Fruit fly (Drosophila melanogaster) whole organism, embryonic: ENCODE data around the gene Jarid2.

Experiments
- Adf1 ChIP-seq: fragments of 200-800 bp; sonication (Bioruptor generic); IDR thresholded peaks from 2 replicates; pipeline ENCODE4 v1.3.6; 2022; ENCODE audit warnings: missing biosample characterization, missing genetic modification characterization
- Atf-2 ChIP-seq: fragments of 200-800 bp; sonication (Bioruptor generic); optimal IDR thresholded peaks from 2 replicates; lab custom pipeline; 2016; ENCODE audit warnings: missing biosample characterization, missing genetic modification characterization
- BEAF-32 ChIP-seq: fragments of 200-800 bp; sonication (Bioruptor generic); optimal IDR thresholded peaks from 3 replicates; lab custom pipeline; 2017; ENCODE audit warnings: missing biosample characterization, missing genetic modification characterization, mild to moderate bottlenecking, moderate library complexity, missing genetic modification reagents
- CG11695 ChIP-seq: fragments of 200-800 bp; sonication (Bioruptor generic); IDR thresholded peaks from 3 replicates; pipeline ENCODE4 v1.3.6; 2022; ENCODE audit warnings: missing biosample characterization, missing genetic modification characterization
- CG12071 ChIP-seq: fragments of 200-800 bp; sonication (Bioruptor generic); optimal IDR thresholded peaks from 3 replicates; lab custom pipeline; 2018; ENCODE audit warnings: missing biosample characterization, mild to moderate bottlenecking, missing genetic modification characterization
- CG13624 ChIP-seq: fragments of 200-800 bp; sonication (Bioruptor generic); optimal IDR thresholded peaks from 2 replicates; lab custom pipeline; 2016; ENCODE audit warnings: missing biosample characterization, missing genetic modification characterization
- CG31224 ChIP-seq: fragments of 200-800 bp; sonication (Bioruptor generic); IDR thresholded peaks from 2 replicates; pipeline ENCODE4 v1.3.6; 2022; ENCODE audit warnings: missing biosample characterization, missing genetic modification characterization
- CG31441 ChIP-seq: fragments of 200-800 bp; sonication (Bioruptor generic); IDR thresholded peaks from 2 replicates; pipeline ENCODE4 v1.3.6; 2022; ENCODE audit warnings: missing biosample characterization, missing genetic modification characterization
- CG32772 ChIP-seq: fragments of 200-800 bp; sonication (Bioruptor generic); IDR thresholded peaks from 2 replicates; pipeline ENCODE4 v1.3.6; 2022; ENCODE audit warnings: missing biosample characterization, missing genetic modification characterization
- CG34224 ChIP-seq: fragments of 200-800 bp; sonication (Bioruptor generic); IDR thresholded peaks from 3 replicates; pipeline ENCODE4 v1.3.6; 2022; ENCODE audit warnings: missing biosample characterization, missing genetic modification characterization; ENCODE audit not compliant: partially characterized antibody
- CG34376 ChIP-seq: fragments of 200-800 bp; sonication (Bioruptor generic); optimal IDR thresholded peaks from 2 replicates; lab custom pipeline; 2018; ENCODE audit warnings: missing biosample characterization, mild to moderate bottlenecking, missing genetic modification characterization
- CG4360 ChIP-seq: fragments of 200-800 bp; sonication (Bioruptor generic); IDR thresholded peaks from 2 replicates; pipeline ENCODE4 v1.3.6; 2022; ENCODE audit warnings: missing biosample characterization, missing genetic modification characterization
- CG4730 ChIP-seq: fragments of 200-800 bp; sonication (Bioruptor generic); IDR thresholded peaks from 2 replicates; pipeline ENCODE4 v1.3.6; 2022; ENCODE audit warnings: missing biosample characterization, missing genetic modification characterization
- CG6254 ChIP-seq: fragments of 200-800 bp; sonication (Bioruptor generic); optimal IDR thresholded peaks from 3 replicates; lab custom pipeline; 2017; ENCODE audit warnings: mild to moderate bottlenecking, missing biosample characterization, missing genetic modification reagents, missing genetic modification characterization
- CG6272 ChIP-seq: fragments of 200-800 bp; sonication (Bioruptor generic); IDR thresholded peaks from 2 replicates; pipeline ENCODE4 v1.3.6; 2022; ENCODE audit warnings: missing biosample characterization, missing genetic modification characterization
- CG6765 ChIP-seq: fragments of 200-800 bp; sonication (Bioruptor generic); optimal IDR thresholded peaks from 3 replicates; lab custom pipeline; 2017; ENCODE audit warnings: missing biosample characterization, mild to moderate bottlenecking, missing genetic modification characterization
- CG7372 ChIP-seq: fragments of 200-800 bp; sonication (Bioruptor generic); IDR thresholded peaks from 2 replicates; pipeline ENCODE4 v1.3.6; 2022; ENCODE audit warnings: missing biosample characterization, missing genetic modification characterization
- CG8281 ChIP-seq: fragments of 200-800 bp; sonication (Bioruptor generic); optimal IDR thresholded peaks from 2 replicates; lab custom pipeline; 2018; ENCODE audit warnings: missing biosample characterization, mild to moderate bottlenecking, missing genetic modification characterization, moderate library complexity
- CG8924 ChIP-seq: fragments of 200-800 bp; optimal IDR thresholded peaks from 3 replicates; lab custom pipeline; 2019; ENCODE audit warnings: missing biosample characterization, mild to moderate bottlenecking, missing genetic modification characterization, moderate library complexity
- CG9817 ChIP-seq: fragments of 200-800 bp; sonication (Bioruptor generic); optimal IDR thresholded peaks from 2 replicates; lab custom pipeline; 2018; ENCODE audit warnings: missing biosample characterization, mild to moderate bottlenecking, missing genetic modification characterization, moderate library complexity
- CG9876 ChIP-seq: fragments of 200-800 bp; sonication (Bioruptor generic); optimal IDR thresholded peaks from 2 replicates; lab custom pipeline; 2016; ENCODE audit warnings: missing biosample characterization, missing genetic modification characterization
- CTCF ChIP-seq: fragments of 200-800 bp; sonication (Bioruptor generic); optimal IDR thresholded peaks from 2 replicates; lab custom pipeline; 2017; ENCODE audit warnings: missing biosample characterization, mild to moderate bottlenecking, missing genetic modification characterization, moderate library complexity
- Deaf1 ChIP-seq: fragments of 200-800 bp; optimal IDR thresholded peaks from 3 replicates; lab custom pipeline; 2019; ENCODE audit warnings: missing biosample characterization, mild to moderate bottlenecking, missing genetic modification characterization, moderate library complexity
- Dip3 ChIP-seq: fragments of 200-800 bp; sonication (Bioruptor generic); optimal IDR thresholded peaks from 3 replicates; lab custom pipeline; 2016; ENCODE audit warnings: missing biosample characterization, missing genetic modification characterization
- Doc3 ChIP-seq: fragments of 200-800 bp; sonication (Bioruptor generic); IDR thresholded peaks from 3 replicates; pipeline ENCODE4 v1.3.6; 2022; ENCODE audit warnings: missing biosample characterization, missing genetic modification characterization; ENCODE audit not compliant: partially characterized antibody
- Drgx ChIP-seq: fragments of 200-800 bp; sonication (Bioruptor generic); IDR thresholded peaks from 2 replicates; pipeline ENCODE4 v1.3.6; 2022; ENCODE audit warnings: missing biosample characterization, missing genetic modification characterization
- Oli ChIP-seq: fragments of 200-800 bp; sonication (Bioruptor generic); optimal IDR thresholded peaks from 2 replicates; lab custom pipeline; 2018; ENCODE audit warnings: missing biosample characterization, mild to moderate bottlenecking, missing genetic modification characterization, moderate library complexity
- Ptx1 ChIP-seq: fragments of 200-800 bp; sonication (Bioruptor generic); IDR thresholded peaks from 2 replicates; pipeline ENCODE4 v1.3.6; 2022; ENCODE audit warnings: missing biosample characterization, missing genetic modification characterization
- bbx ChIP-seq: fragments of 200-800 bp; sonication (Bioruptor generic); IDR thresholded peaks from 2 replicates; pipeline ENCODE4 v1.3.6; 2022; ENCODE audit warnings: missing biosample characterization, missing genetic modification characterization; ENCODE audit not compliant: partially characterized antibody
- bigmax ChIP-seq: fragments of 200-800 bp; sonication (Bioruptor generic); optimal IDR thresholded peaks from 2 replicates; lab custom pipeline; 2018; ENCODE audit warnings: missing biosample characterization, mild to moderate bottlenecking, missing genetic modification characterization
- chinmo ChIP-seq: fragments of 200-800 bp; sonication (Bioruptor generic); IDR thresholded peaks from 4 replicates; pipeline ENCODE4 v1.3.6; 2022; ENCODE audit warnings: missing biosample characterization, missing genetic modification characterization; ENCODE audit not compliant: partially characterized antibody
- da ChIP-seq: fragments of 200-800 bp; sonication (Bioruptor generic); optimal IDR thresholded peaks from 2 replicates; lab custom pipeline; 2016; ENCODE audit warnings: missing biosample characterization, missing genetic modification characterization
- dmrt99B ChIP-seq: fragments of 200-800 bp; sonication (Bioruptor generic); optimal IDR thresholded peaks from 2 replicates; lab custom pipeline; 2018; ENCODE audit warnings: missing biosample characterization, mild to moderate bottlenecking, missing genetic modification characterization, moderate library complexity
- dpn ChIP-seq, 2 experiments: fragments of 200-800 bp; sonication (Bioruptor generic); optimal IDR thresholded peaks; 3 replicates each; lab custom pipeline; 2016; ENCODE audit warnings: missing biosample characterization in 2 of 2, missing genetic modification characterization in 2 of 2
- eve ChIP-seq, 2 experiments: fragments of >200 bp; optimal IDR thresholded peaks; 2 replicates each; lab custom pipeline; 2017; ENCODE audit warnings: missing biosample characterization in 2 of 2, missing genetic modification characterization in 2 of 2
- gfzf ChIP-seq: fragments of 200-800 bp; sonication (Bioruptor generic); optimal IDR thresholded peaks from 2 replicates; lab custom pipeline; 2016; ENCODE audit warnings: missing biosample characterization, mild to moderate bottlenecking, missing genetic modification characterization, moderate library complexity
- grau ChIP-seq: fragments of 200-800 bp; optimal IDR thresholded peaks from 3 replicates; lab custom pipeline; 2019; ENCODE audit warnings: missing biosample characterization, mild to moderate bottlenecking, missing genetic modification characterization, moderate library complexity
- grn ChIP-seq: fragments of 200-800 bp; sonication (Bioruptor generic); optimal IDR thresholded peaks from 3 replicates; lab custom pipeline; 2017; ENCODE audit warnings: missing biosample characterization, missing genetic modification characterization
- gsb-n ChIP-seq: fragments of 200-800 bp; sonication (Bioruptor generic); optimal IDR thresholded peaks from 3 replicates; lab custom pipeline; 2018; ENCODE audit warnings: missing biosample characterization, mild to moderate bottlenecking, missing genetic modification characterization
- hkb ChIP-seq, 2 experiments: fragments of 200-800 bp in 1 of 2; fragments of >200 bp in 1 of 2; sonication (Bioruptor generic) in 1 of 2; IDR thresholded peaks in 1 of 2; optimal IDR thresholded peaks in 1 of 2; 2 replicates each; pipeline versions ENCODE4 v1.3.6 to Lab custom; 2017 to 2022; ENCODE audit warnings: missing biosample characterization in 1 of 2, missing genetic modification characterization in 1 of 2
- hth ChIP-seq: fragments of >200 bp; optimal IDR thresholded peaks from 2 replicates; lab custom pipeline; 2017; ENCODE audit warnings: inconsistent platforms
- jigr1 ChIP-seq: fragments of 200-800 bp; sonication (Bioruptor generic); IDR thresholded peaks from 3 replicates; pipeline ENCODE4 v1.3.6; 2022; ENCODE audit warnings: missing biosample characterization, missing genetic modification characterization
- org-1 ChIP-seq: fragments of 200-800 bp; sonication (Bioruptor generic); optimal IDR thresholded peaks from 2 replicates; lab custom pipeline; 2017; ENCODE audit warnings: missing biosample characterization, missing genetic modification characterization
- pho ChIP-seq: fragments of 200-800 bp; sonication (Bioruptor generic); optimal IDR thresholded peaks from 2 replicates; lab custom pipeline; 2016; ENCODE audit warnings: missing biosample characterization, missing genetic modification characterization
- rib ChIP-seq: fragments of 200-800 bp; sonication (Bioruptor generic); IDR thresholded peaks from 2 replicates; pipeline ENCODE4 v1.3.6; 2022; ENCODE audit warnings: missing biosample characterization, missing genetic modification characterization
- slbo ChIP-seq: fragments of 200-800 bp; sonication (Bioruptor generic); IDR thresholded peaks from 2 replicates; pipeline ENCODE4 v1.3.6; 2022; ENCODE audit warnings: missing biosample characterization, missing genetic modification characterization
- vfl ChIP-seq: fragments of 200-800 bp; sonication (Bioruptor generic); optimal IDR thresholded peaks from 2 replicates; lab custom pipeline; 2016; ENCODE audit warnings: missing biosample characterization, missing genetic modification characterization
- z ChIP-seq: fragments of 200-800 bp; sonication (Bioruptor generic); IDR thresholded peaks from 3 replicates; pipeline ENCODE4 v1.3.6; 2022; ENCODE audit warnings: missing biosample characterization, missing genetic modification characterization

The Jarid2 gene

dm6 chr3L:9432810-9433587 lies 43.8 kb upstream of the Jarid2 start (continued):
- TF ChIP-seq Adf1 (GFP tag; lab: Robert Waterston, UW) (peak; percentile 12; the same call in 1 of the 2 replicates), bigmax (no peak), CG34376 (GFP tag; lab: Kevin White, UChicago) (peak; percentile 51), CG31224 (GFP tag; lab: Robert Waterston, UW) (0 out of 2 replicates have a peak, but pooled peaks have one; percentile 5), CG8281 (tag; lab: Kevin White, UChicago) (no peak), CG31441 (GFP tag; lab: Robert Waterston, UW) (no peak), chinmo (GFP tag; lab: Robert Waterston, UW) (0 out of 4 replicates have a peak, but pooled peaks have one; percentile 43), rib (GFP tag; lab: Robert Waterston, UW) (peak; percentile 48; the same call in 1 of the 2 replicates)
- TF ChIP-seq, all 482 proteins: peak for 18

- peak; percentile 76 for TF ChIP-seq slbo (GFP tag; lab: Robert Waterston, UW)
- TF ChIP-seq org-1 (GFP tag; lab: Kevin White, UChicago): no peak
- peak; percentile 61 for TF ChIP-seq Doc3
- no peak for TF ChIP-seq CG4360
- TF ChIP-seq dmrt99B (tag; lab: Kevin White, UChicago): no peak
- TF ChIP-seq pho (GFP tag; lab: Kevin White, UChicago): peak; percentile 56
- peak; percentile 21 for TF ChIP-seq CG8924 (tag; lab: Kevin White, UChicago)
- TF ChIP-seq CG32772: no peak
- TF ChIP-seq dpn (GFP tag; optimal IDR thresholded peaks at IDR 0.05; lab: Kevin White, UChicago): peak in 1 of 2 experiments; percentile 58
- 0 out of 4 replicates have a peak, but pooled peaks have one; percentile 5 for TF ChIP-seq chinmo (GFP tag; lab: Robert Waterston, UW)
- TF ChIP-seq eve (GFP tag; optimal IDR thresholded peaks at IDR 0.05; lab: Kevin White, UChicago): no peak
- TF ChIP-seq bbx (GFP tag; lab: Robert Waterston, UW): peak; percentile 53; the same call in 1 of the 2 replicates
- TF ChIP-seq Oli (tag; lab: Kevin White, UChicago): no peak
- TF ChIP-seq Deaf1 (tag; lab: Kevin White, UChicago): no peak
- peak; percentile 59 for TF ChIP-seq CTCF (GFP tag; lab: Kevin White, UChicago)
- TF ChIP-seq grau: peak; percentile 53
- peak; percentile 71 for TF ChIP-seq CG13624 (GFP tag; lab: Kevin White, UChicago)
- peak; percentile 56 for TF ChIP-seq Dip3 (GFP tag; lab: Kevin White, UChicago)
- no peak for TF ChIP-seq Drgx (GFP tag; lab: Robert Waterston, UW)
- no peak for TF ChIP-seq jigr1 (GFP tag; lab: Robert Waterston, UW)
- TF ChIP-seq CG12071: no peak
- TF ChIP-seq hkb (optimal IDR thresholded peaks at IDR 0.05; lab: Kevin White, UChicago): no peak
- peak; percentile 28; the same call in 1 of the 2 replicates for TF ChIP-seq hkb (GFP tag; IDR thresholded peaks at IDR 0.05; lab: Robert Waterston, UW)
- TF ChIP-seq BEAF-32 (GFP tag; lab: Kevin White, UChicago): peak; percentile 66
- no peak for TF ChIP-seq CG9876 (GFP tag; lab: Kevin White, UChicago)
- TF ChIP-seq z (GFP tag; lab: Robert Waterston, UW): no peak
- no peak for TF ChIP-seq grn (GFP tag; lab: Kevin White, UChicago)
- peak; percentile 61 for TF ChIP-seq vfl (GFP tag; lab: Kevin White, UChicago)
- peak; percentile 24 for TF ChIP-seq CG9817 (tag; lab: Kevin White, UChicago)
- TF ChIP-seq Ptx1 (GFP tag; lab: Robert Waterston, UW): no peak
- TF ChIP-seq CG6254: no peak
- TF ChIP-seq CG6765: no peak
- TF ChIP-seq CG6272 (GFP tag; lab: Robert Waterston, UW): no peak
- TF ChIP-seq gfzf (GFP tag; lab: Kevin White, UChicago): peak; percentile 44
- no peak for TF ChIP-seq CG4730 (GFP tag; lab: Robert Waterston, UW)
- peak; percentile 55; the same call in 2 of the 3 replicates for TF ChIP-seq CG34224
- no peak for TF ChIP-seq CG11695 (GFP tag; lab: Robert Waterston, UW)
- TF ChIP-seq CG7372 (GFP tag; lab: Robert Waterston, UW): no peak
- TF ChIP-seq Atf-2 (GFP tag; lab: Kevin White, UChicago): peak; percentile 22
- TF ChIP-seq gsb-n: peak; percentile 27
- TF ChIP-seq hth (lab: Kevin White, UChicago): no peak
- no peak for TF ChIP-seq da (GFP tag; lab: Kevin White, UChicago)
Measured at dm6 chr3L:9435315-9435714, 41.5 kb upstream of the Jarid2 start, which contains the start of gene CG42526. CG42526 (minus strand) TSS chr3L:9435399.
